Fruit fly (Drosophila melanogaster): ENCODE results near the gene Nepl17.

- TF ChIP-seq bab1 (GFP tag; optimal IDR thresholded peaks at IDR 0.05) (no peak), Mnt (GFP tag; optimal IDR thresholded peaks at IDR 0.05) (no peak), Hr96 (GFP tag; optimal IDR thresholded peaks at IDR 0.05) (peak; percentile 29), CG7045 (GFP tag; optimal IDR thresholded peaks at IDR 0.05) (no peak)
Measured at dm6 chr3R:28904816-28905435, 32.2 kb downstream of the Nepl17 start.

Data from whole organism, adult.